Worm (Caenorhabditis elegans) whole organism, young adult: ENCODE results near the gene C09B9.4.

Experiments used
- C06A6.2 ChIP-seq: fragments of 200-800 bp; sonication (Bioruptor generic); conservative IDR thresholded peaks from 2 replicates; pipeline ENCODE4 v1.3.6; 2022; ENCODE audit warnings: missing genetic modification characterization, missing compliant biosample characterization
- ama-1 ChIP-seq, 3 experiments: fragments of 150-350 bp in 1 of 3; sonication (generic microtip) in 2 of 3; optimal IDR thresholded peaks; 2 replicates each; lab custom pipeline; 2014 to 2018; ENCODE audit warnings: missing biosample characterization in 2 of 3, missing genetic modification characterization in 2 of 3, missing genetic modification reagents in 2 of 3
- ekl-4 ChIP-seq: fragments of 200-800 bp; sonication (Bioruptor generic); IDR thresholded peaks from 2 replicates; pipeline ENCODE4 v1.3.6; 2022; ENCODE audit warnings: missing genetic modification reagents, missing genetic modification characterization, missing compliant biosample characterization
- zim-3 ChIP-seq: sonication (generic microtip); optimal IDR thresholded peaks from 2 replicates; lab custom pipeline; 2017; ENCODE audit warnings: mild to moderate bottlenecking, missing genetic modification characterization, moderate library complexity, missing compliant biosample characterization

ce11 chrIV:4986246-4986645, 46.9 kb downstream of the C09B9.4 start, which contains the start of gene clec-177:
- no peak for TF ChIP-seq C06A6.2 (GFP tag; lab: Robert Waterston, UW)
- TF ChIP-seq zim-3 (tag; lab: Kevin White, UChicago): no peak
- no peak for TF ChIP-seq ama-1 (optimal IDR thresholded peaks at IDR 0.05; lab: Kevin White, UChicago)
- no peak for TF ChIP-seq ama-1 (GFP tag; optimal IDR thresholded peaks at IDR 0.05; lab: Kevin White, UChicago)
- TF ChIP-seq ekl-4 (GFP tag; lab: Robert Waterston, UW): no peak
